Fruit fly (Drosophila melanogaster): ENCODE measurements around the gene Toll-6.

Toll-6 gene

dm6 chr3L:15305036-15305613 is 31.4 kb upstream of the Toll-6 start (continued):
- no peak for TF ChIP-seq cwo (GFP tag; optimal IDR thresholded peaks at IDR 0.05)
- TF ChIP-seq Six4 (GFP tag; optimal IDR thresholded peaks at IDR 0.05) = no peak
- TF ChIP-seq CG7745 (tag; optimal IDR thresholded peaks at IDR 0.05) = no peak
- no peak for TF ChIP-seq CG15514 (GFP tag; optimal IDR thresholded peaks at IDR 0.05)
- no peak for TF ChIP-seq ci (GFP tag; IDR thresholded peaks at IDR 0.05)
- no peak for TF ChIP-seq CG4730 (GFP tag; IDR thresholded peaks at IDR 0.05)
- TF ChIP-seq prd (optimal IDR thresholded peaks at IDR 0.05) = no peak
- TF ChIP-seq prd (GFP tag; IDR thresholded peaks at IDR 0.05) = peak; percentile 4; the same call in 1 of the 3 replicates
- TF ChIP-seq CG16863 (GFP tag; optimal IDR thresholded peaks at IDR 0.05) = no peak
- no peak for TF ChIP-seq vnd (GFP tag; IDR thresholded peaks at IDR 0.05; ENCODE audit: partially characterized antibody)
- no peak for TF ChIP-seq CG8944 (GFP tag; optimal IDR thresholded peaks at IDR 0.05)
- peak; percentile 12; the same call in 1 of the 2 replicates for TF ChIP-seq sisA (GFP tag; IDR thresholded peaks at IDR 0.05)
- TF ChIP-seq Opbp (GFP tag; IDR thresholded peaks at IDR 0.05; ENCODE audit: partially characterized antibody) = no peak
- TF ChIP-seq odd (GFP tag; optimal IDR thresholded peaks at IDR 0.05) = no peak
- no peak for TF ChIP-seq cato (GFP tag; optimal IDR thresholded peaks at IDR 0.05; ENCODE audit: borderline replicate concordance)
- no peak for TF ChIP-seq CG4360 (GFP tag; IDR thresholded peaks at IDR 0.05)
- no peak for TF ChIP-seq Dp (GFP tag; optimal IDR thresholded peaks at IDR 0.05)
- TF ChIP-seq NFAT (GFP tag; IDR thresholded peaks at IDR 0.05) = 0 out of 2 replicates have a peak, but pooled peaks have one; percentile 17
- TF ChIP-seq CG9437 (GFP tag; optimal IDR thresholded peaks at IDR 0.05) = peak; percentile 2
- TF ChIP-seq seq (GFP tag; IDR thresholded peaks at IDR 0.05) = no peak
- TF ChIP-seq gem (tag; optimal IDR thresholded peaks at IDR 0.05) = peak; percentile 34
- peak; percentile 37 for TF ChIP-seq CG10979 (tag; optimal IDR thresholded peaks at IDR 0.05)
- no peak for TF ChIP-seq CG11093 (GFP tag; IDR thresholded peaks at IDR 0.05)
- TF ChIP-seq CG18262 (tag; optimal IDR thresholded peaks at IDR 0.05) = peak; percentile 51
- TF ChIP-seq GATAe (GFP tag; conservative IDR thresholded peaks at IDR 0.05) = peak; percentile 31
- TF ChIP-seq CG5245 (GFP tag; optimal IDR thresholded peaks at IDR 0.05) = no peak
- TF ChIP-seq CG30403 (GFP tag; optimal IDR thresholded peaks at IDR 0.05) = peak; percentile 16
- peak; percentile 40; the same call in 1 of the 2 replicates for TF ChIP-seq crol (GFP tag; IDR thresholded peaks at IDR 0.05)
- TF ChIP-seq Dek (tag; optimal IDR thresholded peaks at IDR 0.05) = no peak
- peak; percentile 72 for TF ChIP-seq Deaf1 (tag; optimal IDR thresholded peaks at IDR 0.05)
- no peak for TF ChIP-seq CG6813 (GFP tag; optimal IDR thresholded peaks at IDR 0.05)
- TF ChIP-seq sna (GFP tag; IDR thresholded peaks at IDR 0.05; ENCODE audit: partially characterized antibody) = no peak
- no peak for TF ChIP-seq Poxn (GFP tag; IDR thresholded peaks at IDR 0.05)
- no peak for TF ChIP-seq Atf3 (GFP tag; optimal IDR thresholded peaks at IDR 0.05)
- TF ChIP-seq CG16815 (GFP tag; optimal IDR thresholded peaks at IDR 0.05) = no peak
- no peak for TF ChIP-seq CG17802 (tag; optimal IDR thresholded peaks at IDR 0.05)
- TF ChIP-seq CG2678 (tag; optimal IDR thresholded peaks at IDR 0.05) = peak; percentile 13
- TF ChIP-seq CG1024 (GFP tag; IDR thresholded peaks at IDR 0.05) = no peak
- TF ChIP-seq CG13123 (GFP tag; optimal IDR thresholded peaks at IDR 0.05) = no peak
- peak; percentile 46 for TF ChIP-seq Ets65A (GFP tag)
- no peak for TF ChIP-seq ase (GFP tag; IDR thresholded peaks at IDR 0.05)
- TF ChIP-seq CG18476 (GFP tag; optimal IDR thresholded peaks at IDR 0.05) = no peak
- TF ChIP-seq abd-A (tag; optimal IDR thresholded peaks at IDR 0.05) = no peak
- TF ChIP-seq HLHmδ (GFP tag; optimal IDR thresholded peaks at IDR 0.05) = no peak
- TF ChIP-seq CG14710 (tag; optimal IDR thresholded peaks at IDR 0.05) = no peak
- no peak for TF ChIP-seq lab (GFP tag; optimal IDR thresholded peaks at IDR 0.05)
- TF ChIP-seq bowl (GFP tag; IDR thresholded peaks at IDR 0.05) = no peak
- no peak for TF ChIP-seq ranshi (GFP tag; IDR thresholded peaks at IDR 0.05)
- no peak for TF ChIP-seq Dad (GFP tag; optimal IDR thresholded peaks at IDR 0.05)
- TF ChIP-seq nmo (GFP tag; optimal IDR thresholded peaks at IDR 0.05) = peak; percentile 31

All from whole organism, embryonic.